Fruit fly (Drosophila melanogaster): Measurements from ENCODE around the gene CG18557.

Gene CG18557

DNA sequence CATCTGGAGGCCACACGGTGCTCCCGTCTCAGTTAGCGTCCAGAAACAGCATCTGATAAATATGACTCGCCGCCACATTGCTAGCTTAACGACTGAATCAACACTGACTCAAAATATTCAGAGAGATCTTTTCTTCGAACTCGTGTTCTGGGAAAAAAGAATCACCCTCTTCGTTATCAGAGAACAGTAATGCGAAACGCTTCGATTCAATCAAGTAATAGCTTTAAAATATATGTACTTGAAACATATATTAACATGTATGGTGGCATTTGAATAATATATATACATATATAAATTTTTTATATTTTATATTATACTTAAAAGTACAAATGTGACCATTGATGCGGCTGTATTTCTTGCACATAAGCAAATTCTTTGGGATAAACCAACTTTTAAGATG, at the start of gene CG18557:
Gene CG18557 (minus strand): TSS at position 101 of the 400 bp plus-strand sequence.
- no peak for TF ChIP-seq CG8478 (optimal IDR thresholded peaks at IDR 0.05)
- TF ChIP-seq usp (GFP tag; optimal IDR thresholded peaks at IDR 0.05): no peak
- TF ChIP-seq pan (optimal IDR thresholded peaks at IDR 0.05): no peak

DNA sequence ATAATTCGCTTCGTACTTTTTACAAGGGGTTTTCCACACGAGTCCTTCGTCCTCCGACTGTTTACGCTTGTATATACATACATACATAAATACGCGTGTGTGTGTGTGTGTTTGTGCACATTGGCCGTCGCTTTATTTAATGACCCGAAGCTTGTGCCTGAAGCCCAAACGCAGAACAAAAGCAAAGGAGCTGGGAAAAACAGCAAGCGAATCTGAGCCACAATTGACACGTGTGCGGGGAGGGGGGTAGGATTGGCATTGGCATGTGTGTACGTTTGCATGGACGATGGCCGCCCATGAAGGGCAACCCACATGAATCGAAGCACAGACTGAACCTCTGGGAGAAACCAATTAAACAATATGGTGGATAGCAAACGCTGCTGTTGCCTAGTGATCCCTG, 48.8 kb upstream of the CG18557 start:
- TF ChIP-seq usp (GFP tag; optimal IDR thresholded peaks at IDR 0.05) (no peak), CG8478 (optimal IDR thresholded peaks at IDR 0.05) (no peak), EcR (GFP tag; optimal IDR thresholded peaks at IDR 0.05) (no peak), Dll (optimal IDR thresholded peaks at IDR 0.05) (no peak), pan (optimal IDR thresholded peaks at IDR 0.05) (no peak), psq (optimal IDR thresholded peaks at IDR 0.05) (no peak)

DNA sequence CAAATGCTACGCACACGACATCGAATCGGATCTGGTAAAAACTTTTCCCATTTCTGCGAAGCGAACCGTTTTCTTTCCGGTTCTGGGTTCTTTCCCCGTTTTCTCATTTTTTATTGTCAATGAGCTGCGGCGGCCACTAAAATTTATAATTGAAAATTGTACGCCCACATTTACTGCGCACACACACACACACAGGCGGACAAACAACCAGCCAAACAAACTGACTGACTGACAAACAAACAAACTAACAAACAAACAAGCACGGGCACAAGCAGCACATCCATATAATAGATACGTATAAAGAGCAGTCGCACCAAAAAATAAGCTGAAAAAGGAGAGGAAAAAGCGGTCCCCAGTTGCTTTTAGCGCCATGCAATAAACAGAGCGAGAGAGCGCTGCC, 45.7 kb upstream of the CG18557 start:
- no peak for TF ChIP-seq Dll (optimal IDR thresholded peaks at IDR 0.05)
- no peak for TF ChIP-seq pan (optimal IDR thresholded peaks at IDR 0.05)
- no peak for TF ChIP-seq CG8478 (optimal IDR thresholded peaks at IDR 0.05)
- no peak for TF ChIP-seq usp (GFP tag; optimal IDR thresholded peaks at IDR 0.05)
- no peak for TF ChIP-seq EcR (GFP tag; optimal IDR thresholded peaks at IDR 0.05)
- TF ChIP-seq psq (optimal IDR thresholded peaks at IDR 0.05): no peak

DNA sequence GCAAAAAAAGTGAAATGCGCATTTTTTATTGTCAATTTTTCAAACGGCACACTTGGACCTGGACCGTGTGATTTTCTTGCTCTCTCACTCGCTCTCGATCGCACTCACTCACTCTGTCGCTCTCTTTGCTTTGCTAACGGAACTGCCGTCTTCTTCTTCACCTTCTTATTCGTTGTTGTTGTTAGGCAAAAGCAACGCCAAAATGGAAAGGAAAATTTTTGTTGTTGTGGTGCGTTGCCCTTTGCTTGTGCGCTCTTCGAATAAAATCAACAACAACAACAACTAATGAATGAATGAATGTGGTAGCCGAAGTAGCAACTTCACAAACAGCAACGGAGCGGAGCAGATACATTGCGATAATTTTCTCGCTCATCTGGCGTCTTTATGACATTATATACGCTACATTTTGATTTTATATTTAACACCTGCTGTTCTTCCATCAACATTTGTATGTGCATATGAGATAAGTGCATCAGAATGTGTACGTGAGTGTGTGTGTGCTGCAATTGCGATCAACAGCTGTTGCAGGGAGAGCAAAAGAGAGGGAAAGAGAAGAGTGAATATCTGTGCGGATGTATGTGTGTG, 43.4 kb upstream of the CG18557 start:
- TF ChIP-seq pan (optimal IDR thresholded peaks at IDR 0.05) (no peak), EcR (GFP tag; optimal IDR thresholded peaks at IDR 0.05) (peak in 1 of 2 experiments; percentile 78)

- no peak for TF ChIP-seq Dll (optimal IDR thresholded peaks at IDR 0.05)
- no peak for TF ChIP-seq psq (optimal IDR thresholded peaks at IDR 0.05)
- no peak for TF ChIP-seq CG8478 (optimal IDR thresholded peaks at IDR 0.05)
- no peak for TF ChIP-seq EcR (GFP tag; optimal IDR thresholded peaks at IDR 0.05)
- TF ChIP-seq pan (optimal IDR thresholded peaks at IDR 0.05): no peak
- TF ChIP-seq usp (GFP tag; optimal IDR thresholded peaks at IDR 0.05): no peak
Observed at dm6 chr2L:2887760-2888600, 42.4 kb upstream of the CG18557 start.

dm6 chr2L:2886613-2887537, 41.3 kb upstream of the CG18557 start:
- TF ChIP-seq Dll (optimal IDR thresholded peaks at IDR 0.05): peak; percentile 80
- no peak for TF ChIP-seq pan (optimal IDR thresholded peaks at IDR 0.05)

- TF ChIP-seq psq (optimal IDR thresholded peaks at IDR 0.05) (no peak), CG8478 (optimal IDR thresholded peaks at IDR 0.05) (peak; percentile 67)
Observed at dm6 chr2L:2886226-2886569, 40.7 kb upstream of the CG18557 start.

- TF ChIP-seq CG8478 (optimal IDR thresholded peaks at IDR 0.05) (no peak), EcR (GFP tag; optimal IDR thresholded peaks at IDR 0.05) (no peak), psq (optimal IDR thresholded peaks at IDR 0.05) (no peak), pan (optimal IDR thresholded peaks at IDR 0.05) (no peak), usp (GFP tag; optimal IDR thresholded peaks at IDR 0.05) (no peak), Dll (optimal IDR thresholded peaks at IDR 0.05) (no peak)
Observed at dm6 chr2L:2885503-2886225, 40.1 kb upstream of the CG18557 start, which contains the start of the genes NTPase and lilli. NTPase (minus strand) TSS chr2L:2885850. lilli (plus strand) TSS chr2L:2885929.

DNA sequence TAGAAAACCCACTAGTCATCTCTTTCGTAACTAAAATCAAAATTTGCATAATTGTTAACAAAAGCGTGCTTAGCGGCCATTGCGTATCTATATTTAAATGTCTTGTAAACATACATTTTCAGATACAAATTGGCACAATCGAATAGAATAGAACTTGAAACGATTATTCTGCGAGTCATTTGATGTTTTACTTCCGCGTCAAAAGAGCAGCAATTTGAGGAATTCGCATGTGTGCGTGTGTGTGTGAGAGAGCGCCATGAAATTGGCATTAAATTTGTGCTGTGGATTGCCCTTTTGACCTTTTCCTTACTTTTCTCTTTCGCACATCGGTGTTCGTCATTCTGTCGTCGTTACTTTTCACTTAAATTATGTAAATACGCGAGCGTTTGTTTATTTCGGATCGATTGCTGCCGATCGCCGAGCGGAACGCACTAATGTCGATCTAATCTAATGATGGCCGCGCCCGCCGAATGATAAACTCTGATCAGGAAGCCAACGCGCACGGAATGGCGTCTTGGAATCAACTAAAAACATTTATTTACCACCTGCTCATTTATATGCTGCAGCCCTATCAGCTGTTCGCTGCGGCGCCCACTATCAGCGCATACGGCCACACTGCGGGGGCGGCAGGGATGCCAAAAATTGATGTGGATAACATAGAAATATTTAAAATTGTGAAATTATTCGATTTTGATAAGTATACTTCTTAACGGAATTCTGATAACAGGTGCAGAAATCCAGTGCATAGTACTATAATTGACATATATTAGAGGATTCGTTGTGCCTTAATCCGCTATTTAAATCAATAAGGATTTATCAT, 39.4 kb upstream of the CG18557 start:
- TF ChIP-seq EcR (GFP tag; optimal IDR thresholded peaks at IDR 0.05) (no peak), CG8478 (optimal IDR thresholded peaks at IDR 0.05) (no peak), Dll (optimal IDR thresholded peaks at IDR 0.05) (no peak), pan (optimal IDR thresholded peaks at IDR 0.05) (no peak), usp (GFP tag; optimal IDR thresholded peaks at IDR 0.05) (no peak), psq (optimal IDR thresholded peaks at IDR 0.05) (no peak)

DNA sequence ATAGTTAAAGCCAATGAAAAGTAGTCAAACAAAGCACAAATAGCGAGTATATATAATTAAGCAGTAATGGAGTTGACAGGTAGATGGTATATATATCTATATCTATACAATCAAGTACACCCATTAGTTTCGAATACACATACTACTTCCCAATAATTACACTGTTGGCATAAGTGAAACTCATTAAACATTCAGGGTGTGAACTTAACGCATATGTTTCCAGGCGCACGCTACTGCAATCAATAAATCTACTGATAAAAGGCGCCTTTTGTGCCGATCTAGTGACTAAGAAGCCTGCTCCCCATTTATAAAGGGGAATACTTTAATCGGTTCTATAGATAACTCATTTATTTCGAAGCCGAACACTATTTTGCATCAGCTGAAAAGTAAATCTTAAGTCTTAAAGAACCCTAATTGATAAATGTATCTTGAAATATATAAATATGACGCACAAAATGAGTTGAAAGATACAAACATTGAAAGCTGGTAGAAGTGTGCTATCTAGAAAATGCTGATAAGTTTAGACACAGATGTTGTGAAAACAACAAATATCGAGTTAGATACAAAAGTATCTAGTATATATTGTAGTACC, 38.3 kb upstream of the CG18557 start:
- TF ChIP-seq psq (optimal IDR thresholded peaks at IDR 0.05) (no peak), pan (optimal IDR thresholded peaks at IDR 0.05) (no peak), usp (GFP tag; optimal IDR thresholded peaks at IDR 0.05) (no peak), Dll (optimal IDR thresholded peaks at IDR 0.05) (no peak), CG8478 (optimal IDR thresholded peaks at IDR 0.05) (no peak), EcR (GFP tag; optimal IDR thresholded peaks at IDR 0.05) (no peak)
